Fruit fly (Drosophila melanogaster) whole organism: ENCODE data around the gene Dpp10.

Experiments used
- CG8478 ChIP-seq: fragments of >200 bp; optimal IDR thresholded peaks from 2 replicates; lab custom pipeline; 2018; ENCODE audit warnings: inconsistent platforms
- Dll ChIP-seq: fragments of >200 bp; optimal IDR thresholded peaks from 2 replicates; lab custom pipeline; 2017
- EcR ChIP-seq, 2 experiments: fragments of >200 bp; optimal IDR thresholded peaks; 2 replicates each; lab custom pipeline; 2017; ENCODE audit warnings: missing biosample characterization in 2 of 2, missing genetic modification characterization in 2 of 2, missing genetic modification reagents in 2 of 2
- pan ChIP-seq: fragments of >200 bp; optimal IDR thresholded peaks from 2 replicates; lab custom pipeline; 2017
- psq ChIP-seq: fragments of >200 bp; optimal IDR thresholded peaks from 2 replicates; lab custom pipeline; 2017
- usp ChIP-seq: fragments of >200 bp; optimal IDR thresholded peaks from 2 replicates; lab custom pipeline; 2017; ENCODE audit warnings: missing biosample characterization, missing genetic modification characterization, mixed read lengths

Dpp10 gene

dm6 chr2L:6601018-6601505 lies at the start of gene Dpp10:
TSS of gene Dpp10 (minus strand) at chr2L:6601068.
- TF ChIP-seq Dll (lab: Kevin White, UChicago) (peak; percentile 86), EcR (GFP tag; optimal IDR thresholded peaks at IDR 0.05; lab: Kevin White, UChicago) (no peak), usp (GFP tag; lab: Kevin White, UChicago) (no peak), CG8478 (lab: Kevin White, UChicago) (no peak), pan (lab: Kevin White, UChicago) (no peak)

dm6 chr2L:6649085-6649754 lies 48.4 kb upstream of the Dpp10 start, which contains the start of the genes CG31635 and Tango1:
TSS of gene CG31635 (minus strand) at chr2L:6649114.
TSS of gene Tango1 (plus strand) at chr2L:6649388.
- TF ChIP-seq usp (GFP tag; lab: Kevin White, UChicago) (no peak), Dll (lab: Kevin White, UChicago) (no peak), pan (lab: Kevin White, UChicago) (no peak), EcR (GFP tag; optimal IDR thresholded peaks at IDR 0.05; lab: Kevin White, UChicago) (no peak), CG8478 (lab: Kevin White, UChicago) (no peak), psq (lab: Kevin White, UChicago) (no peak)

- TF ChIP-seq Dll (lab: Kevin White, UChicago) = no peak
Observed at dm6 chr2L:6648163-6648628, 47.3 kb upstream of the Dpp10 start.

- TF ChIP-seq pan (lab: Kevin White, UChicago) (no peak), CG8478 (lab: Kevin White, UChicago) (no peak), usp (GFP tag; lab: Kevin White, UChicago) (no peak), EcR (GFP tag; optimal IDR thresholded peaks at IDR 0.05; lab: Kevin White, UChicago) (no peak), Dll (lab: Kevin White, UChicago) (no peak), psq (lab: Kevin White, UChicago) (no peak)
Observed at dm6 chr2L:6647103-6647711, 46.3 kb upstream of the Dpp10 start.

DNA sequence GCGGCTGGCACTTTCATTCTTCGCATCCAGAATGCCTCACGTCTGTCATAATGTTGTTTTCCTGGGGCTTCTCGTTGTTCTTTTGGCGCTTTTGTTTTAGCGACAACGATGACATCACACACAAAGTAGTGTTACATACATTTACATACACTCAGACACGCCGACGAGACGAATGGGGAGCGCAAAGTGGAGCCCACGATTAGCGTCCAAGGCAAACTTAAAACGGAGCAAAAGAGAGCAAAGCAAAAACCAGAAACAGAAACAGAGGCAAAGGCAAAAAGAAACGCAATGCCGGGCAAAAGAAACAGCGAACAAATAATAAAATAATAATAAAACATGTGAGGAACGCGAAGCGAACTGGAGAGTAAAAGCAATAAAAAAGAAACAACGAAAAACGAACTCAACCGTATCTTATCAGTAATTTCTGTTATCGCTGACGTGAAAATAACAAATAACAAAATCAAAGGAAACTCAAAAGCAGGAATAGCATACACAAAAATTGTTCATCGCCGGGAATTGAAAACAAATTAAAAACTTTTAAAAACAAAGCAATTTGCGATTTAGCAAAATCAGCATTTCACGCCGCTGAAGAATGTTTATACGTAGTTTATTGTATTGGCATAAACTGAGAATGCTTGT lies 43.7 kb upstream of the Dpp10 start:
- TF ChIP-seq pan (lab: Kevin White, UChicago) = no peak
- TF ChIP-seq EcR (GFP tag; optimal IDR thresholded peaks at IDR 0.05; lab: Kevin White, UChicago) = no peak

dm6 chr2L:6643218-6643756 lies 42.4 kb upstream of the Dpp10 start:
- TF ChIP-seq Dll (lab: Kevin White, UChicago) (no peak), usp (GFP tag; lab: Kevin White, UChicago) (no peak), psq (lab: Kevin White, UChicago) (no peak)

- no peak for TF ChIP-seq psq (lab: Kevin White, UChicago)
- no peak for TF ChIP-seq Dll (lab: Kevin White, UChicago)
Observed at dm6 chr2L:6632307-6632706, 31.4 kb upstream of the Dpp10 start, which contains the start of gene Oatp26F. TSS of gene Oatp26F (minus strand) at chr2L:6632407.

DNA sequence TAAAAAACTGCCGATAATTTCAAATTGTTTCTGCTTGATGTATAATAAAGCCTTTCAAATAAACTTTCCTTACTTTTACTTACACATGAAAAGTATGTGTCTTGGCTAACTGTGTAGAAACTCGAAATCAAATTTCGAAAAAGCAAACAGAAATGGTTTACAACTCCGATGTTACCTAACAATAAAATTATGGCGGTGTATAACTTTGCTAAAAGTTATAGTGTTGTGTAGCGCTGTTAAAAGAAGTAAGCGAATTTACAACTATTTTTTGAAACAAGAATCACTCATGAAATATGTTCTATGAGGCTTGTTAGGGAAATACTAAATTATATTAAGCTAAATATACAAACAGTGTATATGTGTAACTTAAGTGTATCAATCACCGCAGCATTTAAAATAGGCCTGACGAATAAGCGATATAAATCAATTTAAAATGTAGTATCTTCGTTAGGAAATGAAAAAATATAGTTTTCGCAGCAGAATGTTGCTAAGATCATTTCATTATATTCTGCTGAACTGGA lies 21.8 kb upstream of the Dpp10 start, which contains the start of gene CG34345:
Gene CG34345, plus strand, starts transcription at position 471 of the 521 bp plus-strand sequence.
- no peak for TF ChIP-seq usp (GFP tag; lab: Kevin White, UChicago)

DNA sequence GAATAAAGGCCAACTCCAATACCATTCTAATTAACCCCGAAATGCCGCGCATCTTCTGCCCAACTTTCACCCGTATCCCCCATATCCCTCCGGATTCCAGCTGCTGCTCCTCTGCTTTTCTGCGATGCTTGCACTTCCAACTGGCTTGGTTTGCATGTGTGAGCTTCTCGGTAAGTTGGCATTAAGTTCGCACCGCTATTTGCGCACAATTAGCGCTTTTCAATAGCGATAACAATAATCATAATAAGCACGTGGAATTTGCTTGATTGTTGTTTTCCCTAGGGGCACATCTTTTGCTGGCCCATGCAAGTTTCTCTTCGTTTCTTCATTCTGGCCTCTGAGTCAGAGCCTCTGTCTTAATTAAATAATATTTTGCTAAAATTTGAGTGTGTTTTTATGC lies 21.2 kb upstream of the Dpp10 start:
- TF ChIP-seq psq (lab: Kevin White, UChicago) (no peak), CG8478 (lab: Kevin White, UChicago) (no peak), pan (lab: Kevin White, UChicago) (no peak)

dm6 chr2L:6621600-6621999 lies 20.7 kb upstream of the Dpp10 start, which contains the start of gene DIP-iota:
TSS of gene DIP-iota (minus strand) at chr2L:6621700.
- no peak for TF ChIP-seq EcR (GFP tag; optimal IDR thresholded peaks at IDR 0.05; lab: Kevin White, UChicago)
- TF ChIP-seq usp (GFP tag; lab: Kevin White, UChicago) = no peak
- no peak for TF ChIP-seq psq (lab: Kevin White, UChicago)
- no peak for TF ChIP-seq CG8478 (lab: Kevin White, UChicago)
- no peak for TF ChIP-seq Dll (lab: Kevin White, UChicago)
- TF ChIP-seq pan (lab: Kevin White, UChicago) = no peak

DNA sequence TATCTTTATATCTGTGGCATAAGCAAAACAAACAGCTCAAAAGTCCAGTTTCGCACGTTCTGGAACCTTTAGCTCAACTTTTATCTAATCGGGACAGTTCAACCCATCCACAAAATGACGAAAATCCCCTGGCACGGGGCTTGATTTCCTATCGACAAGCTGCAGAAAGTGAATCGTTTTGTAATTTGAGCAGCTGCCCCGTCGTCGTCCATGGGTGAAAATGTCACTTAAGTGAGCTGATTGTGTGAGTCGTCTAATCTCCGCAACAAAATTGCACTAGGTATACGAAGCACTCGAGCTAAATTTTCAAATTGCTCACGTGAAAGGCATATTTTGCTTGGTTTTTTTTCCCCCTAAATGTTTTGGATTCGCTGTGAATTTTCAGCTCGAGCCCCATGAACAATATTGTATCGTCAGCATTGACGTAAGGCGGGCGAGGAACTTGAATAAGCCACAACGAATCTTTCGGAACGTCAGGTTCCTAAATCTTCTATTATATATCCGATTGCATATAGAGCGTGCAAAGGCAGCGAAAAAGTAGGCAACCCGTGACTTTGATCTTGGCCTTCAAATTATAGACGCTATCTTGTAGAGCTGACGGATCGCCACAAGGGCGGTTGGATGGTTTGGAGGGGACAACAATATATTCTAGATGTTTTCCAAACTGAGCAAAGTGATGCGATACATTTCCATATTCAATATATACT lies 13.5 kb upstream of the Dpp10 start:
- no peak for TF ChIP-seq usp (GFP tag; lab: Kevin White, UChicago)
- no peak for TF ChIP-seq EcR (GFP tag; optimal IDR thresholded peaks at IDR 0.05; lab: Kevin White, UChicago)
- no peak for TF ChIP-seq psq (lab: Kevin White, UChicago)
- TF ChIP-seq pan (lab: Kevin White, UChicago) = no peak
- no peak for TF ChIP-seq CG8478 (lab: Kevin White, UChicago)
- no peak for TF ChIP-seq Dll (lab: Kevin White, UChicago)
